Worm (Caenorhabditis elegans): ENCODE data around the gene K02D10.1.
A peak's percentile ranks its signal among the peaks of the same experiment; 100 is the strongest.

The K02D10.1 gene

ce11 chrIII:8762016-8762415 is 7.3 kb upstream of the K02D10.1 start:
- TF ChIP-seq dmd-6 (GFP tag; IDR thresholded peaks at IDR 0.05) (peak; percentile 32), unc-62 (GFP tag; optimal IDR thresholded peaks at IDR 0.05 in 1 of 2) (peak in 1 of 2 experiments; percentile 91), unc-62 (tag; optimal IDR thresholded peaks at IDR 0.05) (no peak), aha-1 (tag) (no peak)

ce11 chrIII:8763111-8763510 is 6.2 kb upstream of the K02D10.1 start:
- TF ChIP-seq daf-12 (tag; optimal IDR thresholded peaks at IDR 0.05) (no peak), lsy-2 (tag; optimal IDR thresholded peaks at IDR 0.05) (peak in 1 of 2 experiments; percentile 45)

DNA sequence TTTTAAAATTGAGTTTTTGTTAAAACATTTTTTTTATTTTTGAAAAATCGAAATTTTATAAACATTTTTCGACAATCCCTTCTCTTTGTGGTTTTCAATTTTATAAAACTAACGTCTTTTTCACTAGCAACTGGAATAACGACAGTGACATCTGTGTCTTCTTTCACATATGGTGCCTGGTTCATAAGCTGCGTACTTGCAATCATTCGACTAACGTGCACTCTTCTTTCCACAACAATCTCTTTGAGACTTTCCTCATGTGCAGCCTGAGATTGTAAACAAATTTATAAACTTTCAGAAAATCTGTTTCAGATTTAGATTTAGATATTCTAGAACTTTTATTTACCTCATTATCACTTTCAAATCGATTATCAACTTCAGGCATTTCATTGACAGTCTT is 4.3 kb upstream of the K02D10.1 start:
- TF ChIP-seq lin-15B (tag; optimal IDR thresholded peaks at IDR 0.05) (no peak), unc-130 (GFP tag; optimal IDR thresholded peaks at IDR 0.05) (no peak), dmd-9 (GFP tag; IDR thresholded peaks at IDR 0.05) (no peak), mdl-1 (tag; optimal IDR thresholded peaks at IDR 0.05) (no peak), ceh-44 (GFP tag; IDR thresholded peaks at IDR 0.05) (no peak), php-3 (GFP tag; IDR thresholded peaks at IDR 0.05) (no peak), nhr-6 (tag; optimal IDR thresholded peaks at IDR 0.05) (no peak), mep-1 (tag; optimal IDR thresholded peaks at IDR 0.05) (no peak), R02D3.7 (tag; optimal IDR thresholded peaks at IDR 0.05) (no peak), fkh-10 (GFP tag; optimal IDR thresholded peaks at IDR 0.05) (no peak), ctbp-1 (GFP tag; IDR thresholded peaks at IDR 0.05) (no peak)

ce11 chrIII:8766467-8766866 is 2.9 kb upstream of the K02D10.1 start:
- TF ChIP-seq R02D3.7 (tag; optimal IDR thresholded peaks at IDR 0.05) (no peak), mdl-1 (tag; optimal IDR thresholded peaks at IDR 0.05) (no peak), dmd-9 (GFP tag; IDR thresholded peaks at IDR 0.05) (no peak), aha-1 (tag) (peak; percentile 94)

DNA sequence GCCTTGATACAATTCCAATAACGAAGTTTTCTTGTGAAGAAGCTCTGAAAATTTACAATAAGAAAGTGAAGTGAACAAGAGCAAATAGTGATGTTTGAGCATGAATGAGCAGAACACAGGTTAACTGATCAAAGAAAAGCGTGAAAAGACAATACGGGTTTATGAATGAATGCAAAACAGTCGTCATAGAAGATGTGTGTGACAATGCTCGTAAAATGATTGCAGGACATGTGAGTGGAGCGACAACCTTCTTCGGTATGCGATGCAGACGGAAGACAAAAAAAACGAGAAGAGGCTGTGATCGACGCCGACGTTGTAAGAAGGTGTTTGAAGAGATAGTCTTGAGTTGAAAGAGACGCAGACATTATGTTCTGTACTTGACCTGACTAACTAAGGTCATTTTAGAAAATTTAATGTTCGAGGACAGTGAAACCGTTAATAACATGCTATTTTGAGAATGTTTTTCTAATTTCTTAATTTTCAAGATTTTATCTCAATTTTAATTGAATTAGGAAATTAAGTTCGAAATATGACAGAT is 2.0 kb upstream of the K02D10.1 start, which contains the start of gene mig-22:
Gene mig-22 (minus strand): TSS at position 51 of the 538 bp plus-strand sequence.
- no peak for TF ChIP-seq gei-8 (GFP tag; optimal IDR thresholded peaks at IDR 0.05)
- peak; percentile 24 for TF ChIP-seq hlh-30 (tag; optimal IDR thresholded peaks at IDR 0.05; ENCODE audit: insufficient read depth)
- TF ChIP-seq mxl-3 (GFP tag; optimal IDR thresholded peaks at IDR 0.05), result peak; percentile 38
- TF ChIP-seq aha-1 (tag), result peak; percentile 85
- TF ChIP-seq dmd-8 (GFP tag; IDR thresholded peaks at IDR 0.05), result no peak
- TF ChIP-seq arid-1 (GFP tag; conservative IDR thresholded peaks at IDR 0.05), result no peak
- TF ChIP-seq ceh-28 (tag; optimal IDR thresholded peaks at IDR 0.05), result no peak
- TF ChIP-seq lin-13 (GFP tag; optimal IDR thresholded peaks at IDR 0.05), result no peak
- no peak for TF ChIP-seq dmd-9 (GFP tag; IDR thresholded peaks at IDR 0.05)
- TF ChIP-seq nhr-25 (tag; optimal IDR thresholded peaks at IDR 0.05; ENCODE audit: borderline replicate concordance, insufficient read depth), result no peak
- no peak for TF ChIP-seq ztf-7 (tag; optimal IDR thresholded peaks at IDR 0.05)
- no peak for TF ChIP-seq mdl-1 (tag; optimal IDR thresholded peaks at IDR 0.05)
- no peak for TF ChIP-seq nhr-11 (tag; optimal IDR thresholded peaks at IDR 0.05)
- TF ChIP-seq unc-62 (GFP tag; optimal IDR thresholded peaks at IDR 0.05 in 1 of 2), result peak in 1 of 2 experiments; percentile 83
- no peak for TF ChIP-seq unc-62 (tag; optimal IDR thresholded peaks at IDR 0.05)
- no peak for TF ChIP-seq lsy-2 (tag; optimal IDR thresholded peaks at IDR 0.05)
- TF ChIP-seq nhr-41 (GFP tag; IDR thresholded peaks at IDR 0.05), result no peak
- TF ChIP-seq Y48G9A.11 (GFP tag; IDR thresholded peaks at IDR 0.05), result no peak

DNA sequence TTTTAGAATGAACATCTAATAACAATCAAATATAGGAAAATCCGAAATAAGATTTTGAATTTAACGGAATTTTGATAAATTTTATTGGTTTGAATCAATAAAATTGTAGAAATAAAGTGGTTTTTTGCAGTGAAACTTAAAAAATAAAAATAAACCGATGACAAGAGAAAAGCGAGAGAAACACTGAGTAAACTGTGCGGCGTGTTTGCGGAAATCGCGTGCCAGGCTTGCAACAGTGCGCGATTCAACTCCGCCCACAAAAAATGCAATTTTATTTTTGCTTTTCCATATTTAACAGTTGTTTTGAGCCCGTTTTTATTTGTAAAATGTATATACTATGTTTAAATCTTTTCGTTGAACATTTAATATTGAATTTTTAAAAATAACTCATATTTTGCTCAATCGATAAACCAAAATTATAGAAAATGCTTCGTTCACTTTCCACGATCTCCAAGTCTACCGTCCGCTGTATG is 1.4 kb upstream of the K02D10.1 start, which contains the start of gene mtss-1:
Gene mtss-1 (plus strand): TSS at position 423 of the 473 bp plus-strand sequence.
- no peak for TF ChIP-seq egl-27 (tag; optimal IDR thresholded peaks at IDR 0.05)
- peak; percentile 65 for TF ChIP-seq hmg-1.1 (GFP tag; IDR thresholded peaks at IDR 0.05)
- TF ChIP-seq mdt-29 (GFP tag; IDR thresholded peaks at IDR 0.05), result no peak
- TF ChIP-seq dmd-9 (GFP tag; IDR thresholded peaks at IDR 0.05), result no peak
- TF ChIP-seq T26A8.4 (GFP tag; IDR thresholded peaks at IDR 0.05), result 0 out of 2 replicates have a peak, but pooled peaks have one; percentile 35
- TF ChIP-seq lsy-2 (tag; optimal IDR thresholded peaks at IDR 0.05), result peak in 1 of 2 experiments; percentile 58
- no peak for TF ChIP-seq nhr-42 (GFP tag; IDR thresholded peaks at IDR 0.05)
- no peak for TF ChIP-seq zip-2 (tag; optimal IDR thresholded peaks at IDR 0.05)
- TF ChIP-seq ceh-62 (tag; optimal IDR thresholded peaks at IDR 0.05), result no peak
- TF ChIP-seq cey-2 (tag; optimal IDR thresholded peaks at IDR 0.05; ENCODE audit: borderline replicate concordance, insufficient read depth), result no peak
- no peak for TF ChIP-seq zfp-3 (GFP tag; conservative IDR thresholded peaks at IDR 0.05)
- no peak for TF ChIP-seq saeg-2 (GFP tag; IDR thresholded peaks at IDR 0.05)
- no peak for TF ChIP-seq zag-1 (tag; optimal IDR thresholded peaks at IDR 0.05)
- no peak for TF ChIP-seq nhr-76 (tag; optimal IDR thresholded peaks at IDR 0.05)
- no peak for TF ChIP-seq gei-8 (GFP tag; optimal IDR thresholded peaks at IDR 0.05)
- TF ChIP-seq hif-1 (tag; optimal IDR thresholded peaks at IDR 0.05), result peak in 1 of 2 experiments; percentile 34
